Worm (Caenorhabditis elegans) whole organism, early embryonic: ENCODE data around the gene col-101.
A peak's percentile ranks its signal among the peaks of the same experiment; 100 is the strongest.

Experiments used
- B0310.2 ChIP-seq: sonication (generic microtip); optimal IDR thresholded peaks from 2 replicates; lab custom pipeline; 2016; ENCODE audit warnings: mild to moderate bottlenecking, missing genetic modification characterization, missing compliant biosample characterization
- F13C5.2 ChIP-seq: sonication (generic microtip); optimal IDR thresholded peaks from 2 replicates; lab custom pipeline; 2017; ENCODE audit warnings: mild to moderate bottlenecking, missing genetic modification characterization, inconsistent platforms, missing compliant biosample characterization
- pes-1 ChIP-seq: fragments of 200-800 bp; sonication (Bioruptor generic); IDR thresholded peaks from 2 replicates; pipeline ENCODE4 v1.3.6; 2022; ENCODE audit warnings: missing genetic modification reagents, missing genetic modification characterization, missing compliant biosample characterization
- sea-1 ChIP-seq: fragments of 200-800 bp; sonication (Bioruptor generic); conservative IDR thresholded peaks from 2 replicates; pipeline ENCODE4 v1.3.6; 2022; ENCODE audit warnings: missing genetic modification characterization, missing compliant biosample characterization

- TF ChIP-seq pes-1 (GFP tag; lab: Robert Waterston, UW) (no peak), sea-1 (GFP tag; lab: Robert Waterston, UW) (no peak), F13C5.2 (tag; lab: Kevin White, UChicago) (peak; percentile 22), B0310.2 (tag; lab: Kevin White, UChicago) (no peak)
Observed at ce11 chrIV:372146-372789, 45.4 kb upstream of the col-101 start.
